Worm (Caenorhabditis elegans) whole organism, late embryonic: ENCODE results near the gene str-2.

Experiments
- F13H6.1 ChIP-seq: sonication (generic microtip); optimal IDR thresholded peaks from 2 replicates; lab custom pipeline; 2016; ENCODE audit warnings: missing genetic modification characterization, missing compliant biosample characterization
- K09A11.1 ChIP-seq: sonication (generic microtip); optimal IDR thresholded peaks from 2 replicates; lab custom pipeline; 2017; ENCODE audit warnings: antibody characterized with exemption, mild to moderate bottlenecking, missing genetic modification characterization, missing compliant biosample characterization; ENCODE audit not compliant: insufficient read depth
- ceh-18 ChIP-seq: sonication (generic microtip); optimal IDR thresholded peaks from 2 replicates; lab custom pipeline; 2016; ENCODE audit warnings: missing genetic modification characterization, missing compliant biosample characterization
- ceh-2 ChIP-seq: sonication (generic microtip); optimal IDR thresholded peaks from 2 replicates; lab custom pipeline; 2016; ENCODE audit warnings: missing genotype, missing genetic modification characterization, missing compliant biosample characterization
- ceh-22 ChIP-seq: sonication (generic microtip); optimal IDR thresholded peaks from 2 replicates; lab custom pipeline; 2017; ENCODE audit warnings: missing biosample characterization, missing genetic modification characterization
- ceh-30 ChIP-seq: fragments of 150-350 bp; optimal IDR thresholded peaks from 2 replicates; lab custom pipeline; 2014; ENCODE audit warnings: missing biosample characterization, missing genetic modification characterization
- ceh-34 ChIP-seq: sonication (generic microtip); optimal IDR thresholded peaks from 2 replicates; lab custom pipeline; 2016; ENCODE audit warnings: mild to moderate bottlenecking, missing genetic modification characterization, missing compliant biosample characterization
- ceh-48 ChIP-seq: sonication (generic microtip); optimal IDR thresholded peaks from 2 replicates; lab custom pipeline; 2016; ENCODE audit warnings: missing genetic modification characterization, inconsistent platforms, missing compliant biosample characterization
- ceh-6 ChIP-seq: fragments of 200-800 bp; sonication (Bioruptor generic); optimal IDR thresholded peaks from 2 replicates; lab custom pipeline; 2018; ENCODE audit warnings: mild to moderate bottlenecking, missing genetic modification characterization, missing compliant biosample characterization
- ceh-9 ChIP-seq: sonication (generic microtip); optimal IDR thresholded peaks from 2 replicates; lab custom pipeline; 2016; ENCODE audit warnings: mild to moderate bottlenecking, missing genetic modification characterization, inconsistent platforms, missing compliant biosample characterization
- elt-4 ChIP-seq: sonication (generic microtip); optimal IDR thresholded peaks from 2 replicates; lab custom pipeline; 2016; ENCODE audit warnings: missing genetic modification characterization, missing compliant biosample characterization
- ets-4 ChIP-seq: sonication (generic microtip); optimal IDR thresholded peaks from 2 replicates; lab custom pipeline; 2016; ENCODE audit warnings: missing genetic modification characterization, missing compliant biosample characterization
- eyg-1 ChIP-seq: sonication (generic microtip); optimal IDR thresholded peaks from 2 replicates; lab custom pipeline; 2016; ENCODE audit warnings: missing genotype, missing genetic modification characterization, missing compliant biosample characterization
- fkh-6 ChIP-seq: sonication (generic microtip); optimal IDR thresholded peaks from 2 replicates; lab custom pipeline; 2016; ENCODE audit warnings: missing genetic modification characterization, missing compliant biosample characterization
- gmeb-2 ChIP-seq: sonication (generic microtip); optimal IDR thresholded peaks from 2 replicates; lab custom pipeline; 2016; ENCODE audit warnings: missing genetic modification characterization, inconsistent platforms, missing compliant biosample characterization
- hlh-8 ChIP-seq: sonication (generic microtip); optimal IDR thresholded peaks from 2 replicates; lab custom pipeline; 2016; ENCODE audit warnings: missing genotype, missing genetic modification characterization, missing compliant biosample characterization
- lim-6 ChIP-seq: sonication (generic microtip); optimal IDR thresholded peaks from 2 replicates; lab custom pipeline; 2016; ENCODE audit warnings: missing genetic modification characterization, missing compliant biosample characterization
- lin-11 ChIP-seq: fragments of 200-800 bp; sonication (Bioruptor generic); optimal IDR thresholded peaks from 2 replicates; lab custom pipeline; 2018; ENCODE audit warnings: mild to moderate bottlenecking, missing genetic modification characterization, missing compliant biosample characterization
- madf-2 ChIP-seq: sonication (generic microtip); optimal IDR thresholded peaks from 2 replicates; lab custom pipeline; 2017; ENCODE audit warnings: missing genetic modification characterization, missing compliant biosample characterization
- mec-3 ChIP-seq: sonication (generic microtip); optimal IDR thresholded peaks from 2 replicates; lab custom pipeline; 2016; ENCODE audit warnings: borderline replicate concordance, missing genetic modification characterization, missing compliant biosample characterization
- nfya-1 ChIP-seq: sonication (generic microtip); optimal IDR thresholded peaks from 2 replicates; lab custom pipeline; 2017; ENCODE audit warnings: missing genetic modification characterization, mild to moderate bottlenecking, missing compliant biosample characterization, antibody characterized with exemption, moderate library complexity
- nhr-11 ChIP-seq: fragments of 150-350 bp; optimal IDR thresholded peaks from 2 replicates; lab custom pipeline; 2014; ENCODE audit warnings: missing biosample characterization, missing genetic modification characterization
- nhr-232 ChIP-seq: sonication (generic microtip); optimal IDR thresholded peaks from 2 replicates; lab custom pipeline; 2016; ENCODE audit warnings: missing genetic modification characterization, missing compliant biosample characterization
- odd-2 ChIP-seq: sonication (generic microtip); optimal IDR thresholded peaks from 2 replicates; lab custom pipeline; 2017; ENCODE audit warnings: antibody characterized with exemption, mild to moderate bottlenecking, missing genetic modification characterization, missing compliant biosample characterization
- pha-2 ChIP-seq: sonication (generic microtip); optimal IDR thresholded peaks from 2 replicates; lab custom pipeline; 2017; ENCODE audit warnings: mild to moderate bottlenecking, missing genetic modification characterization, missing compliant biosample characterization
- rnt-1 ChIP-seq: sonication (generic microtip); optimal IDR thresholded peaks from 2 replicates; lab custom pipeline; 2016; ENCODE audit warnings: missing genetic modification characterization, missing compliant biosample characterization
- sdc-2 ChIP-seq: sonication (generic microtip); optimal IDR thresholded peaks from 2 replicates; lab custom pipeline; 2016; ENCODE audit warnings: missing genotype, missing genetic modification characterization, missing compliant biosample characterization
- sox-2 ChIP-seq: fragments of 200-800 bp; sonication (Bioruptor generic); IDR thresholded peaks from 2 replicates; pipeline ENCODE4 v1.3.6; 2022; ENCODE audit warnings: missing genetic modification reagents, missing genetic modification characterization, missing compliant biosample characterization
- sox-4 ChIP-seq: sonication (generic microtip); optimal IDR thresholded peaks from 2 replicates; lab custom pipeline; 2017; ENCODE audit warnings: mild to moderate bottlenecking, missing genetic modification characterization, inconsistent platforms, missing compliant biosample characterization
- tbx-2 ChIP-seq: sonication (generic microtip); optimal IDR thresholded peaks from 2 replicates; lab custom pipeline; 2016; ENCODE audit warnings: missing genetic modification characterization, missing compliant biosample characterization
- tbx-7 ChIP-seq: sonication (generic microtip); optimal IDR thresholded peaks from 2 replicates; lab custom pipeline; 2016; ENCODE audit warnings: missing genotype, missing genetic modification characterization, missing compliant biosample characterization
- ttx-3 ChIP-seq: sonication (generic microtip); optimal IDR thresholded peaks from 2 replicates; lab custom pipeline; 2016; ENCODE audit warnings: missing genetic modification reagents, missing genetic modification characterization, missing compliant biosample characterization
- unc-42 ChIP-seq: sonication (generic microtip); optimal IDR thresholded peaks from 2 replicates; lab custom pipeline; 2016; ENCODE audit warnings: missing genotype, missing genetic modification characterization, missing compliant biosample characterization
- ztf-16 ChIP-seq: sonication (generic microtip); optimal IDR thresholded peaks from 2 replicates; lab custom pipeline; 2017; ENCODE audit warnings: missing genetic modification characterization, missing compliant biosample characterization

Gene str-2

DNA sequence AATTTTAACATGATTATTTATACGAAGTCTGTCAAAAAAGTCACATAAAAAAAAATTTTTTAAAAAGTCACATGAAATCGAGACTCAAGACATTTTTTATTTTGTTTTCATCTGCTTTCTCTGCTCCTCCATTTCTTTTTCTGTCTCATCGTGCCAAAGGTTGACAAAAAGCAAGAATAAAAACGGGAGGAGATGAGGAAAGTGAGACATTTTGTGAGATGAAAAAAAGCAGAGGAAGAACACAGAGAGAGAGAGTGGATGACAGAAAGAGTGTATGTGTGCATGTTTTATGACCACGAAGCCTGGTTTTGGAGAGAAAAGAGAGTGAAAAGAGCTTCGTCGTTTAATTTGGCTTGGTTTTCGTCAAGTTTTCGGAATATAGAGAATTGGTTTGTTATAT is 29.8 kb upstream of the str-2 start:
- no peak for TF ChIP-seq eyg-1 (tag; lab: Kevin White, UChicago)
- no peak for TF ChIP-seq gmeb-2 (tag; lab: Kevin White, UChicago)
- TF ChIP-seq nhr-232 (tag; lab: Kevin White, UChicago), result no peak
- TF ChIP-seq ets-4, result no peak
- no peak for TF ChIP-seq nfya-1 (tag; lab: Kevin White, UChicago)
- TF ChIP-seq ceh-2 (tag; lab: Kevin White, UChicago), result no peak

DNA sequence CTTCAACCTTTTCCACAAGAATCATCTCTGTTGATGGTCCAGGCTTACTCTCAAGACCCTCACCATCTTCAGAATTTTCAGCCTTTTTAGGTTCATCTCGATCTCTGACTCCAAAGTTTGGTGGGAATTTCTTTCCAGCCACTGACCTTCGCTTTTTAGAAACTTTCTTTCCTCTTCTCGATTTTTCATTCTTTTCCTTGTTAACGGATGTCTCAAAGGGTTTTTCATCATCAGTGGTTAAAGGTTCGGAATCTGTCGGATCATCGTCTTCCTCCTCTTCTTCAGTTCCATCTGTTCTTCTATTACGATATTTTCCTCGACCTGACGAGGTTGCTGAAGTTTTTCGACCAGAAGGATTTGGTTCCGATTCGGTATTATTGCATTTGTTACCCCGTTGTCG is 24.5 kb upstream of the str-2 start:
- TF ChIP-seq hlh-8 (tag; lab: Kevin White, UChicago) (no peak), sox-4 (tag; lab: Kevin White, UChicago) (no peak), fkh-6 (tag; lab: Kevin White, UChicago) (no peak), lim-6 (tag; lab: Kevin White, UChicago) (no peak), ceh-30 (no peak)

- TF ChIP-seq ceh-22 (tag; lab: Kevin White, UChicago), result no peak
- no peak for TF ChIP-seq unc-42
- no peak for TF ChIP-seq mec-3 (tag; lab: Kevin White, UChicago)
- no peak for TF ChIP-seq F13H6.1 (tag; lab: Kevin White, UChicago)
- no peak for TF ChIP-seq gmeb-2 (tag; lab: Kevin White, UChicago)
Measured at ce11 chrV:9843376-9843916, 19.4 kb upstream of the str-2 start, which contains the start of gene sru-8. Gene sru-8, plus strand, starts transcription at chrV:9843866.

ce11 chrV:9841376-9841775 is 17.3 kb upstream of the str-2 start, which contains the start of gene sru-36:
Gene sru-36, plus strand, starts transcription at chrV:9841676.
- TF ChIP-seq odd-2 (tag; lab: Kevin White, UChicago) (no peak), K09A11.1 (tag; lab: Kevin White, UChicago) (no peak), ceh-48 (tag; lab: Kevin White, UChicago) (no peak), nhr-232 (tag; lab: Kevin White, UChicago) (no peak), hlh-8 (tag; lab: Kevin White, UChicago) (no peak), elt-4 (tag; lab: Kevin White, UChicago) (no peak), ceh-22 (tag; lab: Kevin White, UChicago) (no peak), sox-2 (no peak), fkh-6 (tag; lab: Kevin White, UChicago) (no peak), ttx-3 (no peak)

DNA sequence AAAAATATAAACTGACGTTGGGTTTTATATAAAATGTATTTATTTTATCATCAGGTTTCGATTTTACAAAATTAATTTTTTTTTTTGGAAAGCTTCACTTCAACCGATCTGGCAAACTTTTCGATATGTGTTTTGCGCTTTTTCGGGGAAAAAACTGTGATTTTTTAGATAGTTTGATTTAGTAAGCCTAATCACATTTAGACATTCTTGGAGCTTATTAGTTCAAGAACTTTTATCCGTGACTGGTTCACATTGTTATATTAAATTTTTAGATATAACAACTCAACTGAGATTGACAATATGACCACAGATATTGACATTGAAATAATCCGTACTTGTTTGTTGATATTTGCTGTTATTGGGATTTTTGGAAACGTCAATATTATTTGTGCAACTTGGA is 13.6 kb upstream of the str-2 start, which contains the start of gene srsx-21:
Gene srsx-21 (plus strand): TSS at position 301 of the 400 bp plus-strand sequence.
- TF ChIP-seq ceh-9 (tag; lab: Kevin White, UChicago) (no peak), nhr-11 (no peak), lin-11 (tag; lab: Kevin White, UChicago) (no peak), sdc-2 (tag; lab: Kevin White, UChicago) (no peak), hlh-8 (tag; lab: Kevin White, UChicago) (no peak), tbx-7 (tag; lab: Kevin White, UChicago) (no peak), ceh-18 (tag; lab: Kevin White, UChicago) (no peak), ceh-34 (no peak), nhr-232 (tag; lab: Kevin White, UChicago) (no peak), tbx-2 (no peak), pha-2 (tag; lab: Kevin White, UChicago) (no peak), rnt-1 (tag; lab: Kevin White, UChicago) (no peak)

- TF ChIP-seq ceh-6 (GFP tag; lab: Kevin White, UChicago) (no peak), sox-4 (tag; lab: Kevin White, UChicago) (no peak), ztf-16 (no peak), madf-2 (tag; lab: Kevin White, UChicago) (no peak)
- TF ChIP-seq, all 69 proteins: peak for 0
Measured at ce11 chrV:9835945-9836344, 11.9 kb upstream of the str-2 start, which contains the start of gene sru-38. Gene sru-38, minus strand, starts transcription at chrV:9836045.
